Fruit fly (Drosophila melanogaster): Measurements from ENCODE around the gene CG31715.

CG31715 gene

DNA sequence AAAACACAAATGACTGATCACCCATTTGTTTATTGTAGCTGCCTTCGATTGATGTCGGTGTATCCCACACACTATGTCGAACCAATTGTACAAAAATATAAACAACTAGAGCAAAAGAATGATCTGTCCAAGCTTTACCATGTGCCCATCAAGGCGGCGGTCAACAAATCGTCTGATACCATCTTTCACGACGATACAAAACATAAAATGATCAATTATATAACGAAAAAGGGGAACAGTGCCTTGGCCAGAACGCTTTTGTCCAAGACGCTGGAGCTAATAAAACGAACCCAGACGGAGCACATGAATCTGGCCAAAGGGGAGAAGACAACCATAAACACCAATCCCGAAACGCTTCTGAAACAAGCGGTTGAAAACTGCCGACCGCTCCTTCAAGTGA lies 45.4 kb downstream of the CG31715 start:
- TF ChIP-seq EcR (GFP tag; optimal IDR thresholded peaks at IDR 0.05) (no peak), pan (optimal IDR thresholded peaks at IDR 0.05) (no peak), psq (optimal IDR thresholded peaks at IDR 0.05) (no peak), CG8478 (optimal IDR thresholded peaks at IDR 0.05) (no peak), usp (GFP tag; optimal IDR thresholded peaks at IDR 0.05) (no peak), Dll (optimal IDR thresholded peaks at IDR 0.05) (no peak)

DNA sequence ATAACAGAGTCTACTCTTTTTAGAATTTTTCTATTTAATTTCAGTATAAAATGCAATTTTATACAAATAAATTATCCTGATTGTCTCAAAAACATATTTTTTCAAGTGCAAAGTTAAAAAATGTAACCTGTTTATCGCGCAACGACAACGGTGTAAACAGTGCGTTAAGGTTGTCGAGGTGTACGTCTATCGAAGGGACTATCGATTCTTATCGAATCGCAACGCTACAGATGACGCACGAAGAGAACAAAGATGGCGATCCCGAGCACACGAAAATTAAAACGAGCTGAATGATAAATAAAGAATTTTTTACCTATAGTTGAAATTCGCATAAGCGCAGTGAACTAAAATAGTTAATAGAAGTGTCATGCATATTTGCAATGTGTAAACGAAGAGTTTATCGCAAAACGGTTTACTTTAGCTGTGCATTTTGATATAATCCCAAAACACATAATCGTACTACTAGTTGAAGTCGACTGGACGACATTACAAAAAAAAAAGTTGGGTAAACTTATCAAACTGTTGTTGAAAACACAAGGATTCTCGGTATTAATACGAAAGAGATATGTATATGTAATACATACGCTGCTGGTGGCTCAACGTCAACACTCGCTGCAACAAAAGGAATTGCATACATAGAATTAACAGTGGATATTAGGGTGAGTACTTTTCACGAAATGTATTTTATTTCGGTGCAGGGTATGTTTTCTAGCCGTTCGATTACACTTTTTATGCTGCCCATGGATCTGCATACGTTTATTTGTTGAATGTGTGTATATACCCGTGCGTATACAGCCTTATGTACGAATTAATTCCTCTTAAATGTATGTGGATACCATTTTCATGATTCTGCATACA lies 46.7 kb downstream of the CG31715 start, which contains the start of gene da:
Gene da (plus strand): TSS at position 237 of the 858 bp plus-strand sequence.
- TF ChIP-seq pan (optimal IDR thresholded peaks at IDR 0.05) (no peak), usp (GFP tag; optimal IDR thresholded peaks at IDR 0.05) (no peak), Dll (optimal IDR thresholded peaks at IDR 0.05) (no peak)

Data from whole organism.